Worm (Caenorhabditis elegans) whole organism, L3 larva: ENCODE measurements around the gene F55F3.4.

Experiments
- R02D3.7 ChIP-seq: fragments of 150-350 bp; optimal IDR thresholded peaks from 2 replicates; lab custom pipeline; 2014; ENCODE audit warnings: missing biosample characterization, missing genetic modification characterization
- ama-1 ChIP-seq: fragments of 150-350 bp; optimal IDR thresholded peaks from 2 replicates; lab custom pipeline; 2018
- ceh-28 ChIP-seq: fragments of 150-350 bp; optimal IDR thresholded peaks from 2 replicates; lab custom pipeline; 2014; ENCODE audit warnings: missing biosample characterization, missing genetic modification reagents, missing genetic modification characterization
- daf-12 ChIP-seq: fragments of 150-350 bp; optimal IDR thresholded peaks from 2 replicates; lab custom pipeline; 2014; ENCODE audit warnings: missing biosample characterization, missing genetic modification reagents, missing genetic modification characterization
- egl-27 ChIP-seq: sonication (generic microtip); optimal IDR thresholded peaks from 4 replicates; lab custom pipeline; 2017; ENCODE audit warnings: missing biosample characterization, missing genetic modification reagents, missing genetic modification characterization
- elt-1 ChIP-seq: fragments of 150-350 bp; optimal IDR thresholded peaks from 2 replicates; lab custom pipeline; 2014; ENCODE audit warnings: missing biosample characterization, missing genetic modification characterization
- elt-2 ChIP-seq: sonication (generic microtip); optimal IDR thresholded peaks from 2 replicates; lab custom pipeline; 2016; ENCODE audit warnings: missing genetic modification reagents, mild to moderate bottlenecking, missing genetic modification characterization, missing compliant biosample characterization
- eor-1 ChIP-seq, 2 experiments: fragments of 150-350 bp; optimal IDR thresholded peaks; 2 replicates each; lab custom pipeline; 2014 to 2018; ENCODE audit warnings: missing biosample characterization in 2 of 2, missing genetic modification characterization in 2 of 2
- hmg-11 ChIP-seq: sonication (generic microtip); optimal IDR thresholded peaks from 2 replicates; lab custom pipeline; 2016; ENCODE audit warnings: missing genetic modification characterization, missing compliant biosample characterization
- jun-1 ChIP-seq: fragments of 150-350 bp; optimal IDR thresholded peaks from 2 replicates; lab custom pipeline; 2014; ENCODE audit warnings: missing biosample characterization, missing genetic modification reagents, missing genetic modification characterization
- lin-15B ChIP-seq: fragments of 150-350 bp; optimal IDR thresholded peaks from 2 replicates; lab custom pipeline; 2014; ENCODE audit warnings: missing biosample characterization, missing genetic modification characterization
- lsy-12 ChIP-seq: sonication (generic microtip); optimal IDR thresholded peaks from 2 replicates; lab custom pipeline; 2016; ENCODE audit warnings: mild to moderate bottlenecking, missing genetic modification characterization, missing compliant biosample characterization
- mml-1 ChIP-seq: fragments of 150-350 bp; sonication (generic microtip); optimal IDR thresholded peaks from 3 replicates; lab custom pipeline; 2014; ENCODE audit warnings: missing biosample characterization, missing genetic modification characterization
- nfya-1 ChIP-seq: sonication (generic microtip); optimal IDR thresholded peaks from 2 replicates; lab custom pipeline; 2017; ENCODE audit warnings: missing genetic modification characterization, mild to moderate bottlenecking, missing compliant biosample characterization, antibody characterized with exemption, moderate library complexity; ENCODE audit not compliant: insufficient read depth
- nhr-12 ChIP-seq: fragments of 150-350 bp; optimal IDR thresholded peaks from 2 replicates; lab custom pipeline; 2014; ENCODE audit warnings: missing biosample characterization, missing genetic modification characterization
- nhr-23 ChIP-seq: fragments of 150-350 bp; optimal IDR thresholded peaks from 2 replicates; lab custom pipeline; 2014; ENCODE audit warnings: missing biosample characterization, missing genetic modification reagents, missing genetic modification characterization
- nhr-237 ChIP-seq: fragments of 150-350 bp; optimal IDR thresholded peaks from 2 replicates; lab custom pipeline; 2014; ENCODE audit warnings: missing biosample characterization, missing genetic modification characterization
- nhr-43 ChIP-seq: sonication (generic microtip); optimal IDR thresholded peaks from 2 replicates; lab custom pipeline; 2016; ENCODE audit warnings: mild to moderate bottlenecking, missing genetic modification characterization, missing compliant biosample characterization; ENCODE audit not compliant: poor library complexity, severe bottlenecking
- nhr-67 ChIP-seq: fragments of 150-350 bp; optimal IDR thresholded peaks from 2 replicates; lab custom pipeline; 2014; ENCODE audit warnings: missing biosample characterization, missing genetic modification characterization
- nhr-76 ChIP-seq: fragments of 150-350 bp; sonication (generic microtip); optimal IDR thresholded peaks from 5 replicates; lab custom pipeline; 2014; ENCODE audit warnings: missing biosample characterization, missing genetic modification characterization
- pha-4 ChIP-seq: fragments of 150-350 bp; optimal IDR thresholded peaks from 2 replicates; lab custom pipeline; 2014; ENCODE audit warnings: missing biosample characterization, missing genetic modification reagents, missing genetic modification characterization
- pqm-1 ChIP-seq: fragments of 150-350 bp; optimal IDR thresholded peaks from 2 replicates; lab custom pipeline; 2017; ENCODE audit warnings: missing biosample characterization, missing genetic modification characterization, inconsistent platforms
- skn-1 ChIP-seq: fragments of 150-350 bp; optimal IDR thresholded peaks from 2 replicates; lab custom pipeline; 2014; ENCODE audit warnings: missing biosample characterization, missing genetic modification characterization
- snpc-4 ChIP-seq: fragments of 150-350 bp; optimal IDR thresholded peaks from 2 replicates; lab custom pipeline; 2014; ENCODE audit warnings: missing biosample characterization, missing genetic modification characterization
- tbx-2 ChIP-seq: sonication (generic microtip); optimal IDR thresholded peaks from 2 replicates; lab custom pipeline; 2016; ENCODE audit warnings: mild to moderate bottlenecking, missing genetic modification characterization, missing compliant biosample characterization
- unc-62 ChIP-seq: fragments of 150-350 bp; sonication (generic microtip); optimal IDR thresholded peaks from 4 replicates; lab custom pipeline; 2014; ENCODE audit warnings: missing biosample characterization, missing genetic modification reagents, missing genetic modification characterization
- zag-1 ChIP-seq: fragments of 150-350 bp; optimal IDR thresholded peaks from 2 replicates; lab custom pipeline; 2014; ENCODE audit warnings: missing biosample characterization, missing genetic modification characterization
- ztf-11 ChIP-seq: fragments of 150-350 bp; optimal IDR thresholded peaks from 2 replicates; lab custom pipeline; 2014; ENCODE audit warnings: missing biosample characterization, missing genetic modification characterization
- ztf-4 ChIP-seq: fragments of 150-350 bp; optimal IDR thresholded peaks from 2 replicates; lab custom pipeline; 2014; ENCODE audit warnings: missing biosample characterization, missing genetic modification characterization

Gene F55F3.4

ce11 chrX:13772734-13773133, 12.6 kb upstream of the F55F3.4 start:
- TF ChIP-seq ztf-4 (tag; lab: Kevin White, UChicago) (no peak), pqm-1 (tag; lab: Kevin White, UChicago) (peak; percentile 84), tbx-2 (tag; lab: Kevin White, UChicago) (no peak), skn-1 (tag; lab: Kevin White, UChicago) (peak; percentile 67), jun-1 (tag; lab: Kevin White, UChicago) (peak; percentile 4), nhr-23 (tag; lab: Kevin White, UChicago) (no peak), elt-2 (tag; lab: Kevin White, UChicago) (peak; percentile 95)
- TF ChIP-seq, all 47 proteins: peak for 4

ce11 chrX:13774144-13774543, 11.2 kb upstream of the F55F3.4 start:
- TF ChIP-seq hmg-11 (tag; lab: Kevin White, UChicago) (no peak), snpc-4 (tag; lab: Kevin White, UChicago) (no peak), ztf-11 (no peak), eor-1 (tag; optimal IDR thresholded peaks at IDR 0.05; lab: Kevin White, UChicago) (no peak), nhr-67 (tag; lab: Kevin White, UChicago) (no peak), unc-62 (GFP tag; lab: Kevin White, UChicago) (no peak), tbx-2 (tag; lab: Kevin White, UChicago) (no peak), ama-1 (lab: Kevin White, UChicago) (no peak), lsy-12 (tag; lab: Kevin White, UChicago) (no peak), nhr-76 (tag; lab: Kevin White, UChicago) (no peak), elt-1 (tag; lab: Kevin White, UChicago) (no peak), zag-1 (tag; lab: Kevin White, UChicago) (no peak), mml-1 (tag; lab: Kevin White, UChicago) (no peak), nhr-12 (no peak), ceh-28 (no peak), ztf-4 (tag; lab: Kevin White, UChicago) (no peak), elt-2 (tag; lab: Kevin White, UChicago) (peak; percentile 86), nhr-23 (tag; lab: Kevin White, UChicago) (no peak), daf-12 (tag; lab: Kevin White, UChicago) (no peak), pqm-1 (tag; lab: Kevin White, UChicago) (peak; percentile 75), pha-4 (tag; lab: Kevin White, UChicago) (peak; percentile 26), nhr-43 (tag; lab: Kevin White, UChicago) (no peak)

- no peak for TF ChIP-seq nfya-1 (tag; lab: Kevin White, UChicago)
- TF ChIP-seq elt-2 (tag; lab: Kevin White, UChicago) = peak; percentile 61
- TF ChIP-seq ama-1 (lab: Kevin White, UChicago) = no peak
Observed at ce11 chrX:13775508-13775907, 9.9 kb upstream of the F55F3.4 start.

- TF ChIP-seq elt-2 (tag; lab: Kevin White, UChicago) (peak; percentile 13), hmg-11 (tag; lab: Kevin White, UChicago) (peak; percentile 10), egl-27 (tag; lab: Kevin White, UChicago) (no peak), tbx-2 (tag; lab: Kevin White, UChicago) (peak; percentile 11), nfya-1 (tag; lab: Kevin White, UChicago) (peak; percentile 35), nhr-43 (tag; lab: Kevin White, UChicago) (peak; percentile 80)
- TF ChIP-seq, all 47 proteins: peak for 5
Observed at ce11 chrX:13781445-13782073, 3.8 kb upstream of the F55F3.4 start.

ce11 chrX:13782074-13782462, 3.3 kb upstream of the F55F3.4 start:
- no peak for TF ChIP-seq egl-27 (tag; lab: Kevin White, UChicago)
- peak; percentile 26 for TF ChIP-seq pha-4 (tag; lab: Kevin White, UChicago)
- no peak for TF ChIP-seq hmg-11 (tag; lab: Kevin White, UChicago)
- no peak for TF ChIP-seq lsy-12 (tag; lab: Kevin White, UChicago)
- no peak for TF ChIP-seq ama-1 (lab: Kevin White, UChicago)
- peak; percentile 20 for TF ChIP-seq elt-2 (tag; lab: Kevin White, UChicago)

- TF ChIP-seq tbx-2 (tag; lab: Kevin White, UChicago) = no peak
- TF ChIP-seq daf-12 (tag; lab: Kevin White, UChicago) = no peak
- TF ChIP-seq R02D3.7 (tag; lab: Kevin White, UChicago) = no peak
- no peak for TF ChIP-seq ztf-11
- TF ChIP-seq pha-4 (tag; lab: Kevin White, UChicago) = no peak
- TF ChIP-seq lin-15B (tag; lab: Kevin White, UChicago) = no peak
- no peak for TF ChIP-seq ceh-28
- no peak for TF ChIP-seq nhr-237
- TF ChIP-seq, all 47 proteins: peak for 0
Observed at ce11 chrX:13790532-13790931, 5.2 kb downstream of the F55F3.4 start, which contains the start of gene ZK1086.3. Gene ZK1086.3 (plus strand): TSS chrX:13790832.
